Worm (Caenorhabditis elegans) whole organism, L4/young adult: Measurements from ENCODE around the gene F54F7.2.

Source experiments
- W03F9.2 ChIP-seq: fragments of 150-350 bp; optimal IDR thresholded peaks from 2 replicates; lab custom pipeline; 2014; ENCODE audit warnings: missing biosample characterization, missing genetic modification characterization
- dao-5 ChIP-seq: sonication (generic microtip); optimal IDR thresholded peaks from 2 replicates; lab custom pipeline; 2016; ENCODE audit warnings: missing genotype, missing genetic modification characterization, moderate library complexity, missing compliant biosample characterization
- him-1 ChIP-seq: sonication (generic microtip); optimal IDR thresholded peaks from 2 replicates; lab custom pipeline; 2016; ENCODE audit warnings: missing genotype, missing genetic modification reagents, missing genetic modification characterization, missing compliant biosample characterization

ce11 chrX:11879871-11880270, 36.4 kb downstream of the F54F7.2 start, which contains the start of the genes Y62H9A.3 and Y62H9A.4:
- TF ChIP-seq W03F9.2 (no peak), him-1 (tag; lab: Kevin White, UChicago) (no peak), dao-5 (tag; lab: Kevin White, UChicago) (no peak)
